Worm (Caenorhabditis elegans) whole organism, L1 larva: ENCODE measurements around the gene B0250.18.

Source experiments
- ces-1 ChIP-seq: fragments of 150-350 bp; optimal IDR thresholded peaks from 2 replicates; lab custom pipeline; 2014; ENCODE audit warnings: missing biosample characterization, missing genetic modification reagents, missing genetic modification characterization
- egl-27 ChIP-seq, 2 experiments: fragments of 150-350 bp in 1 of 2; sonication (generic microtip); optimal IDR thresholded peaks; 3 replicates each; lab custom pipeline; 2017 to 2018; ENCODE audit warnings: missing biosample characterization in 2 of 2, missing genetic modification characterization in 2 of 2, missing genetic modification reagents in 2 of 2
- fos-1 ChIP-seq: fragments of 150-350 bp; optimal IDR thresholded peaks from 2 replicates; lab custom pipeline; 2014; ENCODE audit warnings: missing biosample characterization, missing genetic modification characterization
- jun-1 ChIP-seq: fragments of 150-350 bp; optimal IDR thresholded peaks from 2 replicates; lab custom pipeline; 2014; ENCODE audit warnings: missing biosample characterization, missing genetic modification reagents, missing genetic modification characterization
- lin-39 ChIP-seq: fragments of 150-350 bp; optimal IDR thresholded peaks from 2 replicates; lab custom pipeline; 2014; ENCODE audit warnings: missing biosample characterization, missing genetic modification reagents, missing genetic modification characterization
- nhr-11 ChIP-seq: fragments of 150-350 bp; optimal IDR thresholded peaks from 2 replicates; lab custom pipeline; 2014; ENCODE audit warnings: missing biosample characterization, missing genetic modification characterization
- nhr-76 ChIP-seq: sonication (generic microtip); optimal IDR thresholded peaks from 2 replicates; lab custom pipeline; 2017; ENCODE audit warnings: missing biosample characterization, missing genetic modification characterization
- pqm-1 ChIP-seq: sonication (generic microtip); optimal IDR thresholded peaks from 3 replicates; lab custom pipeline; 2017; ENCODE audit warnings: missing biosample characterization, missing genetic modification characterization
- swsn-7 ChIP-seq: sonication (generic microtip); optimal IDR thresholded peaks from 2 replicates; lab custom pipeline; 2016; ENCODE audit warnings: missing genetic modification characterization, missing compliant biosample characterization
- tlp-1 ChIP-seq: fragments of 150-350 bp; optimal IDR thresholded peaks from 2 replicates; lab custom pipeline; 2014; ENCODE audit warnings: missing biosample characterization, missing genetic modification characterization

ce11 chrV:20498980-20499379, 38.3 kb upstream of the B0250.18 start, which contains the start of gene dct-16:
- TF ChIP-seq nhr-76 (tag; lab: Kevin White, UChicago) (no peak), ces-1 (GFP tag; lab: Kevin White, UChicago) (no peak), jun-1 (no peak), lin-39 (no peak), fos-1 (no peak), nhr-11 (tag; lab: Kevin White, UChicago) (no peak), egl-27 (tag; optimal IDR thresholded peaks at IDR 0.05; lab: Kevin White, UChicago) (no peak), pqm-1 (tag; lab: Kevin White, UChicago) (no peak), swsn-7 (no peak), tlp-1 (tag; lab: Kevin White, UChicago) (no peak)
